Worm (Caenorhabditis elegans) whole organism, young adult: ENCODE data around the gene str-143.

Experiments used
- B0019.2 ChIP-seq: fragments of 200-800 bp; sonication (Bioruptor generic); conservative IDR thresholded peaks from 2 replicates; pipeline ENCODE4 v1.3.6; 2022; ENCODE audit warnings: missing genetic modification reagents, missing genetic modification characterization, missing compliant biosample characterization
- C17E4.6 ChIP-seq: fragments of 200-800 bp; sonication (Bioruptor generic); IDR thresholded peaks from 2 replicates; pipeline ENCODE4 v1.3.6; 2022; ENCODE audit warnings: missing genetic modification reagents, missing genetic modification characterization, missing compliant biosample characterization
- D2030.7 ChIP-seq: fragments of 200-800 bp; sonication (Bioruptor generic); IDR thresholded peaks from 2 replicates; pipeline ENCODE4 v1.3.6; 2022; ENCODE audit warnings: missing genetic modification reagents, missing genetic modification characterization, missing compliant biosample characterization
- F52B5.7 ChIP-seq: sonication (generic microtip); optimal IDR thresholded peaks from 2 replicates; lab custom pipeline; 2016; ENCODE audit warnings: mild to moderate bottlenecking, missing genetic modification characterization, missing compliant biosample characterization
- F55B11.4 ChIP-seq: sonication (generic microtip); optimal IDR thresholded peaks from 2 replicates; lab custom pipeline; 2016; ENCODE audit warnings: missing compliant biosample characterization, missing genetic modification characterization, borderline replicate concordance; ENCODE audit not compliant: insufficient read depth
- Y79H2A.3 ChIP-seq: fragments of 200-800 bp; sonication (Bioruptor generic); conservative IDR thresholded peaks from 2 replicates; pipeline ENCODE4 v1.3.6; 2022; ENCODE audit warnings: missing genetic modification reagents, missing genetic modification characterization, missing compliant biosample characterization
- Y95B8A.8 ChIP-seq: fragments of 200-800 bp; sonication (Bioruptor generic); IDR thresholded peaks from 2 replicates; pipeline ENCODE4 v1.3.6; 2022; ENCODE audit warnings: missing genetic modification reagents, missing genetic modification characterization, missing compliant biosample characterization
- cebp-1 ChIP-seq, 2 experiments: fragments of 200-800 bp in 1 of 2; sonication (Bioruptor generic) in 1 of 2; sonication (generic microtip) in 1 of 2; IDR thresholded peaks in 1 of 2; optimal IDR thresholded peaks in 1 of 2; 2 replicates each; pipeline versions ENCODE4 v1.3.6 to Lab custom; 2017 to 2022; ENCODE audit warnings: missing compliant biosample characterization in 2 of 2, missing genetic modification characterization in 2 of 2, mild to moderate bottlenecking in 1 of 2, missing genetic modification reagents in 1 of 2, moderate library complexity in 1 of 2
- cebp-2 ChIP-seq: fragments of 200-800 bp; sonication (Bioruptor generic); IDR thresholded peaks from 2 replicates; pipeline ENCODE4 v1.3.6; 2022; ENCODE audit warnings: missing genetic modification characterization, missing compliant biosample characterization
- ceh-27 ChIP-seq: fragments of 200-800 bp; sonication (Bioruptor generic); optimal IDR thresholded peaks from 2 replicates; lab custom pipeline; 2018; ENCODE audit warnings: mild to moderate bottlenecking, missing genetic modification characterization, moderate library complexity, missing compliant biosample characterization
- ceh-79 ChIP-seq: sonication (generic microtip); optimal IDR thresholded peaks from 2 replicates; lab custom pipeline; 2017; ENCODE audit warnings: mild to moderate bottlenecking, missing genetic modification characterization, missing compliant biosample characterization
- dpff-1 ChIP-seq: sonication (generic microtip); optimal IDR thresholded peaks from 2 replicates; lab custom pipeline; 2017; ENCODE audit warnings: mild to moderate bottlenecking, missing genetic modification characterization, missing compliant biosample characterization
- efl-1 ChIP-seq: fragments of 150-350 bp; optimal IDR thresholded peaks from 2 replicates; lab custom pipeline; 2014; ENCODE audit warnings: missing biosample characterization, missing genetic modification reagents, missing genetic modification characterization
- ets-4 ChIP-seq: fragments of 200-800 bp; sonication (Bioruptor generic); optimal IDR thresholded peaks from 2 replicates; lab custom pipeline; 2018; ENCODE audit warnings: mild to moderate bottlenecking, missing genetic modification characterization, missing compliant biosample characterization
- fkh-3 ChIP-seq: sonication (generic microtip); optimal IDR thresholded peaks from 2 replicates; lab custom pipeline; 2016; ENCODE audit warnings: mild to moderate bottlenecking, missing genetic modification characterization, missing compliant biosample characterization
- gei-17 ChIP-seq: fragments of 200-800 bp; sonication (Bioruptor generic); optimal IDR thresholded peaks from 2 replicates; lab custom pipeline; 2018; ENCODE audit warnings: mild to moderate bottlenecking, missing genetic modification characterization, missing compliant biosample characterization
- him-1 ChIP-seq: sonication (generic microtip); optimal IDR thresholded peaks from 2 replicates; lab custom pipeline; 2016; ENCODE audit warnings: missing genotype, missing genetic modification reagents, missing genetic modification characterization, missing compliant biosample characterization
- hmg-1.2 ChIP-seq: fragments of 200-800 bp; sonication (Bioruptor generic); IDR thresholded peaks from 2 replicates; pipeline ENCODE4 v1.3.6; 2022; ENCODE audit warnings: missing genetic modification reagents, missing genetic modification characterization, missing compliant biosample characterization
- lag-1 ChIP-seq: fragments of 200-800 bp; sonication (Bioruptor generic); IDR thresholded peaks from 2 replicates; pipeline ENCODE4 v1.3.6; 2022; ENCODE audit warnings: missing genetic modification reagents, missing genetic modification characterization, missing compliant biosample characterization
- let-526 ChIP-seq: fragments of 200-800 bp; sonication (Bioruptor generic); IDR thresholded peaks from 2 replicates; pipeline ENCODE4 v1.3.6; 2022; ENCODE audit warnings: missing genetic modification reagents, missing genetic modification characterization, missing compliant biosample characterization
- lin-35 ChIP-seq, 3 experiments: fragments of 150-350 bp in 2 of 3; sonication (generic microtip) in 1 of 3; optimal IDR thresholded peaks; 2 replicates each; lab custom pipeline; 2014 to 2018; ENCODE audit warnings: missing biosample characterization in 3 of 3, missing genetic modification characterization in 3 of 3, missing genetic modification reagents in 3 of 3
- lsy-27 ChIP-seq: sonication (generic microtip); optimal IDR thresholded peaks from 2 replicates; lab custom pipeline; 2017; ENCODE audit warnings: missing genetic modification characterization, mild to moderate bottlenecking, missing compliant biosample characterization, antibody characterized with exemption, missing genotype, borderline replicate concordance; ENCODE audit not compliant: insufficient read depth
- madf-6 ChIP-seq: fragments of 200-800 bp; sonication (Bioruptor generic); IDR thresholded peaks from 2 replicates; pipeline ENCODE4 v1.3.6; 2022; ENCODE audit warnings: missing genetic modification reagents, missing genetic modification characterization, missing compliant biosample characterization
- madf-8 ChIP-seq: fragments of 200-800 bp; sonication (Bioruptor generic); conservative IDR thresholded peaks from 2 replicates; pipeline ENCODE4 v1.3.6; 2022; ENCODE audit warnings: missing genetic modification reagents, missing genetic modification characterization, missing compliant biosample characterization
- mcd-1 ChIP-seq: fragments of 200-800 bp; sonication (Bioruptor generic); IDR thresholded peaks from 2 replicates; pipeline ENCODE4 v1.3.6; 2022; ENCODE audit warnings: missing genetic modification reagents, missing genetic modification characterization, missing compliant biosample characterization
- mel-28 ChIP-seq: sonication (generic microtip); optimal IDR thresholded peaks from 2 replicates; lab custom pipeline; 2016; ENCODE audit warnings: borderline replicate concordance, mild to moderate bottlenecking, missing genetic modification characterization, missing compliant biosample characterization
- nfya-2 ChIP-seq: fragments of 200-800 bp; sonication (Bioruptor generic); IDR thresholded peaks from 2 replicates; pipeline ENCODE4 v1.3.6; 2022; ENCODE audit warnings: missing genetic modification reagents, missing genetic modification characterization, missing compliant biosample characterization
- nhr-179 ChIP-seq: sonication (generic microtip); optimal IDR thresholded peaks from 2 replicates; lab custom pipeline; 2016; ENCODE audit warnings: mild to moderate bottlenecking, missing genetic modification characterization, missing compliant biosample characterization
- pbrm-1 ChIP-seq: fragments of 200-800 bp; sonication (Bioruptor generic); IDR thresholded peaks from 2 replicates; pipeline ENCODE4 v1.3.6; 2022; ENCODE audit warnings: missing genetic modification reagents, missing genetic modification characterization, missing compliant biosample characterization
- rcor-1 ChIP-seq: fragments of 200-800 bp; sonication (Bioruptor generic); IDR thresholded peaks from 2 replicates; pipeline ENCODE4 v1.3.6; 2022; ENCODE audit warnings: missing genetic modification reagents, missing genetic modification characterization, missing compliant biosample characterization
- sdz-38 ChIP-seq: sonication (generic microtip); optimal IDR thresholded peaks from 2 replicates; lab custom pipeline; 2016; ENCODE audit warnings: missing genotype, missing genetic modification characterization, missing compliant biosample characterization
- snpc-1.1 ChIP-seq: sonication (generic microtip); optimal IDR thresholded peaks from 2 replicates; lab custom pipeline; 2017; ENCODE audit warnings: missing genetic modification characterization, mild to moderate bottlenecking, missing compliant biosample characterization, antibody characterized with exemption, moderate library complexity, missing genotype, missing genetic modification reagents; ENCODE audit not compliant: insufficient read depth
- snpc-3.4 ChIP-seq: sonication (generic microtip); optimal IDR thresholded peaks from 2 replicates; lab custom pipeline; 2017; ENCODE audit warnings: missing genetic modification characterization, mild to moderate bottlenecking, missing compliant biosample characterization, antibody characterized with exemption, moderate library complexity, missing genotype, missing genetic modification reagents
- snpc-4 ChIP-seq, 5 experiments: fragments of 150-350 bp in 1 of 5; sonication (generic microtip) in 4 of 5; optimal IDR thresholded peaks; 2 replicates each; lab custom pipeline; 2014 to 2018; ENCODE audit warnings: missing genetic modification characterization in 5 of 5, missing biosample characterization in 3 of 5, antibody characterized with exemption in 2 of 5, mild to moderate bottlenecking in 2 of 5, missing compliant biosample characterization in 2 of 5, missing genotype in 2 of 5, moderate library complexity in 2 of 5, missing genetic modification reagents in 1 of 5
- tlf-1 ChIP-seq: fragments of 200-800 bp; sonication (Bioruptor generic); optimal IDR thresholded peaks from 2 replicates; lab custom pipeline; 2018; ENCODE audit warnings: mild to moderate bottlenecking, missing genetic modification characterization, missing compliant biosample characterization
- zfh-2 ChIP-seq: fragments of 200-800 bp; sonication (Bioruptor generic); conservative IDR thresholded peaks from 2 replicates; pipeline ENCODE4 v1.3.6; 2022; ENCODE audit warnings: missing genetic modification reagents, missing genetic modification characterization, missing compliant biosample characterization
- ztf-18 ChIP-seq: sonication (generic microtip); optimal IDR thresholded peaks from 2 replicates; lab custom pipeline; 2016; ENCODE audit warnings: missing genotype, mild to moderate bottlenecking, missing genetic modification characterization, missing compliant biosample characterization
- ztf-3 ChIP-seq: fragments of 200-800 bp; sonication (Bioruptor generic); optimal IDR thresholded peaks from 2 replicates; lab custom pipeline; 2018; ENCODE audit warnings: mild to moderate bottlenecking, missing genetic modification characterization, missing compliant biosample characterization
- ztf-6 ChIP-seq: fragments of 200-800 bp; sonication (Bioruptor generic); IDR thresholded peaks from 2 replicates; pipeline ENCODE4 v1.3.6; 2022; ENCODE audit warnings: missing genetic modification reagents, missing genetic modification characterization, missing compliant biosample characterization

Gene str-143

ce11 chrV:8069637-8070036 is at the start of gene str-143:
TSS of gene str-143 (minus strand) at chrV:8069737.
- TF ChIP-seq lag-1 (GFP tag; lab: Robert Waterston, UW) (no peak), ceh-27 (GFP tag; lab: Kevin White, UChicago) (no peak), sdz-38 (no peak), let-526 (GFP tag; lab: Robert Waterston, UW) (no peak), him-1 (tag; lab: Kevin White, UChicago) (no peak), mcd-1 (GFP tag; lab: Robert Waterston, UW) (no peak), rcor-1 (GFP tag; lab: Robert Waterston, UW) (no peak), gei-17 (no peak), nfya-2 (GFP tag; lab: Robert Waterston, UW) (no peak), Y79H2A.3 (GFP tag; lab: Robert Waterston, UW) (no peak), efl-1 (GFP tag; lab: Kevin White, UChicago) (no peak), C17E4.6 (GFP tag; lab: Robert Waterston, UW) (no peak), snpc-3.4 (tag; lab: Kevin White, UChicago) (no peak), tlf-1 (no peak), lsy-27 (tag; lab: Kevin White, UChicago) (no peak), fkh-3 (no peak)
- TF ChIP-seq, all 124 proteins: peak for 0

ce11 chrV:8117964-8118363 is 48.4 kb upstream of the str-143 start, which contains the start of gene D1014.7:
TSS of gene D1014.7 (plus strand) at chrV:8118264.
- TF ChIP-seq mel-28 (no peak), ceh-79 (tag; lab: Kevin White, UChicago) (no peak), ztf-6 (no peak), lin-35 (GFP tag; optimal IDR thresholded peaks at IDR 0.05; lab: Kevin White, UChicago) (no peak), zfh-2 (GFP tag; lab: Robert Waterston, UW) (no peak), madf-8 (no peak), ztf-3 (GFP tag; lab: Kevin White, UChicago) (no peak), dpff-1 (no peak), Y95B8A.8 (GFP tag; lab: Robert Waterston, UW) (no peak), snpc-1.1 (tag; lab: Kevin White, UChicago) (no peak), cebp-1 (GFP tag; IDR thresholded peaks at IDR 0.05; lab: Robert Waterston, UW) (no peak), cebp-1 (tag; optimal IDR thresholded peaks at IDR 0.05; lab: Kevin White, UChicago) (no peak), nhr-179 (tag; lab: Kevin White, UChicago) (no peak), hmg-1.2 (no peak), lsy-27 (tag; lab: Kevin White, UChicago) (no peak), cebp-2 (no peak), gei-17 (no peak)

ce11 chrV:8114542-8114941 is 45.0 kb upstream of the str-143 start:
- no peak for TF ChIP-seq pbrm-1 (GFP tag; lab: Robert Waterston, UW)
- no peak for TF ChIP-seq Y95B8A.8 (GFP tag; lab: Robert Waterston, UW)
- no peak for TF ChIP-seq ztf-3 (GFP tag; lab: Kevin White, UChicago)
- TF ChIP-seq ztf-18 (tag; lab: Kevin White, UChicago) = no peak
- TF ChIP-seq ets-4 (GFP tag; lab: Kevin White, UChicago) = no peak

- TF ChIP-seq madf-6 (no peak), F55B11.4 (tag; lab: Kevin White, UChicago) (no peak), D2030.7 (GFP tag; lab: Robert Waterston, UW) (no peak), B0019.2 (no peak), F52B5.7 (no peak), snpc-4 (GFP tag; optimal IDR thresholded peaks at IDR 0.05; lab: Kevin White, UChicago) (no peak), snpc-4 (tag; optimal IDR thresholded peaks at IDR 0.05; lab: Kevin White, UChicago) (no peak), ceh-27 (GFP tag; lab: Kevin White, UChicago) (no peak)
Observed at ce11 chrV:8110816-8111215, 41.3 kb upstream of the str-143 start.
